Worm (Caenorhabditis elegans) whole organism, L3 larva: ENCODE data around the gene hlh-6.
A peak's percentile ranks its signal among the peaks of the same experiment; 100 is the strongest.

ENCODE experiments used
- R02D3.7 ChIP-seq: fragments of 150-350 bp; optimal IDR thresholded peaks from 2 replicates; lab custom pipeline; 2014; ENCODE audit warnings: missing biosample characterization, missing genetic modification characterization
- ZK546.5 ChIP-seq: sonication (generic microtip); optimal IDR thresholded peaks from 2 replicates; lab custom pipeline; 2017; ENCODE audit warnings: missing biosample characterization, missing genetic modification characterization
- aly-2 ChIP-seq: fragments of 150-350 bp; optimal IDR thresholded peaks from 2 replicates; lab custom pipeline; 2014; ENCODE audit warnings: missing biosample characterization, missing genetic modification characterization
- ama-1 ChIP-seq: fragments of 150-350 bp; optimal IDR thresholded peaks from 2 replicates; lab custom pipeline; 2018
- ceh-9 ChIP-seq: sonication (generic microtip); optimal IDR thresholded peaks from 2 replicates; lab custom pipeline; 2018; ENCODE audit warnings: missing biosample characterization, missing genetic modification characterization
- daf-12 ChIP-seq: fragments of 150-350 bp; optimal IDR thresholded peaks from 2 replicates; lab custom pipeline; 2014; ENCODE audit warnings: missing biosample characterization, missing genetic modification reagents, missing genetic modification characterization
- egl-27 ChIP-seq: sonication (generic microtip); optimal IDR thresholded peaks from 4 replicates; lab custom pipeline; 2017; ENCODE audit warnings: missing biosample characterization, missing genetic modification reagents, missing genetic modification characterization
- egl-5 ChIP-seq: fragments of 150-350 bp; optimal IDR thresholded peaks from 2 replicates; lab custom pipeline; 2017; ENCODE audit warnings: missing biosample characterization, missing genetic modification reagents, missing genetic modification characterization, inconsistent platforms
- elt-1 ChIP-seq: fragments of 150-350 bp; optimal IDR thresholded peaks from 2 replicates; lab custom pipeline; 2014; ENCODE audit warnings: missing biosample characterization, missing genetic modification characterization
- elt-2 ChIP-seq: sonication (generic microtip); optimal IDR thresholded peaks from 2 replicates; lab custom pipeline; 2016; ENCODE audit warnings: missing genetic modification reagents, mild to moderate bottlenecking, missing genetic modification characterization, missing compliant biosample characterization
- elt-3 ChIP-seq, 3 experiments: fragments of 150-350 bp in 1 of 3; sonication (generic microtip) in 2 of 3; optimal IDR thresholded peaks; 2 replicates in 2 of 3; 4 replicates in 1 of 3; lab custom pipeline; 2014 to 2017; ENCODE audit warnings: missing biosample characterization in 3 of 3, missing genetic modification characterization in 3 of 3
- eor-1 ChIP-seq, 2 experiments: fragments of 150-350 bp; optimal IDR thresholded peaks; 2 replicates each; lab custom pipeline; 2014 to 2018; ENCODE audit warnings: missing biosample characterization in 2 of 2, missing genetic modification characterization in 2 of 2
- fkh-2 ChIP-seq: fragments of 150-350 bp; optimal IDR thresholded peaks from 2 replicates; lab custom pipeline; 2014; ENCODE audit warnings: missing biosample characterization, missing genetic modification reagents, missing genetic modification characterization
- fos-1 ChIP-seq: fragments of 150-350 bp; optimal IDR thresholded peaks from 2 replicates; lab custom pipeline; 2014; ENCODE audit warnings: missing biosample characterization, missing genetic modification characterization
- hmg-11 ChIP-seq: sonication (generic microtip); optimal IDR thresholded peaks from 2 replicates; lab custom pipeline; 2016; ENCODE audit warnings: missing genetic modification characterization, missing compliant biosample characterization
- lin-39 ChIP-seq: fragments of 150-350 bp; optimal IDR thresholded peaks from 2 replicates; lab custom pipeline; 2018; ENCODE audit warnings: missing biosample characterization, missing genetic modification reagents, missing genetic modification characterization
- lsy-12 ChIP-seq: sonication (generic microtip); optimal IDR thresholded peaks from 2 replicates; lab custom pipeline; 2016; ENCODE audit warnings: mild to moderate bottlenecking, missing genetic modification characterization, missing compliant biosample characterization
- mdl-1 ChIP-seq: fragments of 150-350 bp; optimal IDR thresholded peaks from 2 replicates; lab custom pipeline; 2014; ENCODE audit warnings: missing biosample characterization, missing genetic modification characterization
- mml-1 ChIP-seq: fragments of 150-350 bp; sonication (generic microtip); optimal IDR thresholded peaks from 3 replicates; lab custom pipeline; 2014; ENCODE audit warnings: missing biosample characterization, missing genetic modification characterization
- nfya-1 ChIP-seq: sonication (generic microtip); optimal IDR thresholded peaks from 2 replicates; lab custom pipeline; 2017; ENCODE audit warnings: missing genetic modification characterization, mild to moderate bottlenecking, missing compliant biosample characterization, antibody characterized with exemption, moderate library complexity; ENCODE audit not compliant: insufficient read depth
- nhr-12 ChIP-seq: fragments of 150-350 bp; optimal IDR thresholded peaks from 2 replicates; lab custom pipeline; 2014; ENCODE audit warnings: missing biosample characterization, missing genetic modification characterization
- nhr-23 ChIP-seq: fragments of 150-350 bp; optimal IDR thresholded peaks from 2 replicates; lab custom pipeline; 2014; ENCODE audit warnings: missing biosample characterization, missing genetic modification reagents, missing genetic modification characterization
- nhr-237 ChIP-seq: fragments of 150-350 bp; optimal IDR thresholded peaks from 2 replicates; lab custom pipeline; 2014; ENCODE audit warnings: missing biosample characterization, missing genetic modification characterization
- nhr-25 ChIP-seq: sonication (generic microtip); optimal IDR thresholded peaks from 2 replicates; lab custom pipeline; 2017; ENCODE audit warnings: missing biosample characterization, missing genetic modification characterization
- nhr-43 ChIP-seq: sonication (generic microtip); optimal IDR thresholded peaks from 2 replicates; lab custom pipeline; 2016; ENCODE audit warnings: mild to moderate bottlenecking, missing genetic modification characterization, missing compliant biosample characterization; ENCODE audit not compliant: poor library complexity, severe bottlenecking
- nhr-67 ChIP-seq: fragments of 150-350 bp; optimal IDR thresholded peaks from 2 replicates; lab custom pipeline; 2014; ENCODE audit warnings: missing biosample characterization, missing genetic modification characterization
- nhr-76 ChIP-seq: fragments of 150-350 bp; sonication (generic microtip); optimal IDR thresholded peaks from 5 replicates; lab custom pipeline; 2014; ENCODE audit warnings: missing biosample characterization, missing genetic modification characterization
- pha-4 ChIP-seq: fragments of 150-350 bp; optimal IDR thresholded peaks from 2 replicates; lab custom pipeline; 2014; ENCODE audit warnings: missing biosample characterization, missing genetic modification reagents, missing genetic modification characterization
- pqm-1 ChIP-seq: fragments of 150-350 bp; optimal IDR thresholded peaks from 2 replicates; lab custom pipeline; 2017; ENCODE audit warnings: missing biosample characterization, missing genetic modification characterization, inconsistent platforms
- sea-2 ChIP-seq: fragments of 150-350 bp; sonication (generic microtip); optimal IDR thresholded peaks from 4 replicates; lab custom pipeline; 2014; ENCODE audit warnings: missing biosample characterization, missing genetic modification reagents, missing genetic modification characterization
- skn-1 ChIP-seq: fragments of 150-350 bp; optimal IDR thresholded peaks from 2 replicates; lab custom pipeline; 2014; ENCODE audit warnings: missing biosample characterization, missing genetic modification characterization
- snpc-4 ChIP-seq: fragments of 150-350 bp; optimal IDR thresholded peaks from 2 replicates; lab custom pipeline; 2014; ENCODE audit warnings: missing biosample characterization, missing genetic modification characterization
- tbx-2 ChIP-seq: sonication (generic microtip); optimal IDR thresholded peaks from 2 replicates; lab custom pipeline; 2016; ENCODE audit warnings: mild to moderate bottlenecking, missing genetic modification characterization, missing compliant biosample characterization
- unc-39 ChIP-seq: sonication (generic microtip); optimal IDR thresholded peaks from 4 replicates; lab custom pipeline; 2017; ENCODE audit warnings: missing biosample characterization, missing genetic modification characterization
- unc-62 ChIP-seq: fragments of 150-350 bp; sonication (generic microtip); optimal IDR thresholded peaks from 4 replicates; lab custom pipeline; 2014; ENCODE audit warnings: missing biosample characterization, missing genetic modification reagents, missing genetic modification characterization
- zag-1 ChIP-seq: fragments of 150-350 bp; optimal IDR thresholded peaks from 2 replicates; lab custom pipeline; 2014; ENCODE audit warnings: missing biosample characterization, missing genetic modification characterization
- ztf-11 ChIP-seq: fragments of 150-350 bp; optimal IDR thresholded peaks from 2 replicates; lab custom pipeline; 2014; ENCODE audit warnings: missing biosample characterization, missing genetic modification characterization
- ztf-4 ChIP-seq: fragments of 150-350 bp; optimal IDR thresholded peaks from 2 replicates; lab custom pipeline; 2014; ENCODE audit warnings: missing biosample characterization, missing genetic modification characterization

hlh-6 gene

ce11 chrII:9606485-9607036, 8.1 kb downstream of the hlh-6 start:
- no peak for TF ChIP-seq sea-2 (GFP tag; lab: Kevin White, UChicago)
- no peak for TF ChIP-seq lsy-12 (tag; lab: Kevin White, UChicago)
- peak; percentile 13 for TF ChIP-seq pha-4
- TF ChIP-seq nhr-67 (tag; lab: Kevin White, UChicago), result no peak
- no peak for TF ChIP-seq lin-39 (tag; lab: Kevin White, UChicago)
- no peak for TF ChIP-seq nfya-1 (tag; lab: Kevin White, UChicago)
- peak; percentile 20 for TF ChIP-seq elt-2 (tag; lab: Kevin White, UChicago)
- TF ChIP-seq ztf-11 (tag; lab: Kevin White, UChicago), result no peak
- no peak for TF ChIP-seq ZK546.5
- TF ChIP-seq ama-1 (lab: Kevin White, UChicago), result peak; percentile 17

ce11 chrII:9605954-9606353, 8.7 kb downstream of the hlh-6 start:
- no peak for TF ChIP-seq egl-27 (tag; lab: Kevin White, UChicago)
- peak; percentile 93 for TF ChIP-seq elt-1 (tag; lab: Kevin White, UChicago)
- no peak for TF ChIP-seq unc-39 (tag; lab: Kevin White, UChicago)
- peak; percentile 30 for TF ChIP-seq nhr-23 (tag; lab: Kevin White, UChicago)

ce11 chrII:9605336-9605735, 9.3 kb downstream of the hlh-6 start, which contains the start of gene nhr-19:
Gene nhr-19 (minus strand): TSS chrII:9605526.
- TF ChIP-seq ama-1 (lab: Kevin White, UChicago) (no peak), ZK546.5 (no peak), nhr-43 (tag; lab: Kevin White, UChicago) (no peak), pha-4 (peak; percentile 85), eor-1 (tag; optimal IDR thresholded peaks at IDR 0.05; lab: Kevin White, UChicago) (no peak), mdl-1 (tag; lab: Kevin White, UChicago) (peak; percentile 17), nfya-1 (tag; lab: Kevin White, UChicago) (no peak), nhr-23 (tag; lab: Kevin White, UChicago) (no peak), mml-1 (tag; lab: Kevin White, UChicago) (no peak), nhr-12 (tag; lab: Kevin White, UChicago) (no peak)
- TF ChIP-seq, all 47 proteins: peak for 2

ce11 chrII:9604685-9605084, 9.9 kb downstream of the hlh-6 start:
- TF ChIP-seq fos-1 (tag; lab: Kevin White, UChicago) (no peak), nhr-25 (tag; lab: Kevin White, UChicago) (no peak), ztf-11 (tag; lab: Kevin White, UChicago) (no peak), ceh-9 (no peak), fkh-2 (tag; lab: Kevin White, UChicago) (no peak), aly-2 (tag; lab: Kevin White, UChicago) (no peak), egl-27 (tag; lab: Kevin White, UChicago) (no peak), skn-1 (tag; lab: Kevin White, UChicago) (peak; percentile 18), pha-4 (peak; percentile 3), pqm-1 (tag; lab: Kevin White, UChicago) (peak; percentile 53), unc-62 (no peak), elt-2 (tag; lab: Kevin White, UChicago) (peak; percentile 24)
- TF ChIP-seq, all 47 proteins: peak for 4

ce11 chrII:9604063-9604462, 10.6 kb downstream of the hlh-6 start:
- TF ChIP-seq nfya-1 (tag; lab: Kevin White, UChicago) (peak; percentile 3), pha-4 (peak; percentile 18), R02D3.7 (tag; lab: Kevin White, UChicago) (no peak), pqm-1 (tag; lab: Kevin White, UChicago) (peak; percentile 87), ceh-9 (no peak), lin-39 (tag; lab: Kevin White, UChicago) (peak; percentile 34), elt-2 (tag; lab: Kevin White, UChicago) (peak; percentile 68), ama-1 (lab: Kevin White, UChicago) (peak; percentile 35)

ce11 chrII:9603419-9603818, 11.2 kb downstream of the hlh-6 start:
- peak; percentile 86 for TF ChIP-seq skn-1 (tag; lab: Kevin White, UChicago)
- peak in 2 of 3 experiments; percentile 9 to 91 for TF ChIP-seq elt-3 (tag; optimal IDR thresholded peaks at IDR 0.05; lab: Kevin White, UChicago)
- TF ChIP-seq tbx-2, result peak; percentile 74
- peak; percentile 75 for TF ChIP-seq ama-1 (lab: Kevin White, UChicago)
- no peak for TF ChIP-seq ceh-9
- peak; percentile 10 for TF ChIP-seq daf-12 (tag; lab: Kevin White, UChicago)
- peak; percentile 97 for TF ChIP-seq nhr-43 (tag; lab: Kevin White, UChicago)
- peak; percentile 99 for TF ChIP-seq pha-4
- no peak for TF ChIP-seq nhr-237 (tag; lab: Kevin White, UChicago)
- peak; percentile 94 for TF ChIP-seq nfya-1 (tag; lab: Kevin White, UChicago)
- TF ChIP-seq aly-2 (tag; lab: Kevin White, UChicago), result no peak
- TF ChIP-seq hmg-11, result peak; percentile 87
- TF ChIP-seq lin-39 (tag; lab: Kevin White, UChicago), result peak; percentile 86
- no peak for TF ChIP-seq fos-1 (tag; lab: Kevin White, UChicago)
- peak; percentile 67 for TF ChIP-seq nhr-76 (tag; lab: Kevin White, UChicago)
- TF ChIP-seq sea-2 (GFP tag; lab: Kevin White, UChicago), result no peak
- TF ChIP-seq mml-1 (tag; lab: Kevin White, UChicago), result peak; percentile 69
- TF ChIP-seq lsy-12 (tag; lab: Kevin White, UChicago), result peak; percentile 86
- TF ChIP-seq ztf-4 (tag; lab: Kevin White, UChicago), result peak; percentile 75
- TF ChIP-seq zag-1 (tag; lab: Kevin White, UChicago), result no peak
- TF ChIP-seq pqm-1 (tag; lab: Kevin White, UChicago), result peak; percentile 98
- TF ChIP-seq mdl-1 (tag; lab: Kevin White, UChicago), result peak; percentile 100
- TF ChIP-seq egl-5 (tag; lab: Kevin White, UChicago), result peak; percentile 92
- peak; percentile 42 for TF ChIP-seq snpc-4
